Worm (Caenorhabditis elegans): ENCODE results near the gene ZK177.3.

ZK177.3 gene

ce11 chrII:5556431-5556830 lies 40.8 kb downstream of the ZK177.3 start, which contains the start of gene ins-11:
Gene ins-11, plus strand, starts transcription at chrII:5556731.
- no peak for TF ChIP-seq hrde-1 (tag; optimal IDR thresholded peaks at IDR 0.05; ENCODE audit: borderline replicate concordance)
- no peak for TF ChIP-seq K12H6.12 (tag; optimal IDR thresholded peaks at IDR 0.05)
- TF ChIP-seq zfh-2 (GFP tag; conservative IDR thresholded peaks at IDR 0.05), result no peak
- no peak for TF ChIP-seq hsf-1 (GFP tag; IDR thresholded peaks at IDR 0.05)
- no peak for TF ChIP-seq snpc-1.3 (tag; optimal IDR thresholded peaks at IDR 0.05; ENCODE audit: insufficient read depth)
- no peak for TF ChIP-seq B0019.2 (GFP tag; conservative IDR thresholded peaks at IDR 0.05)
- TF ChIP-seq fkh-3 (tag; optimal IDR thresholded peaks at IDR 0.05), result no peak
- no peak for TF ChIP-seq snpc-1.1 (tag; optimal IDR thresholded peaks at IDR 0.05; ENCODE audit: insufficient read depth)
- TF ChIP-seq lin-40 (tag; optimal IDR thresholded peaks at IDR 0.05), result no peak
- no peak for TF ChIP-seq mcd-1 (GFP tag; IDR thresholded peaks at IDR 0.05)
- TF ChIP-seq ZK185.1 (tag; optimal IDR thresholded peaks at IDR 0.05; ENCODE audit: poor library complexity, severe bottlenecking), result no peak

ce11 chrII:5557134-5557533 lies 41.5 kb downstream of the ZK177.3 start:
- TF ChIP-seq nhr-80 (tag; optimal IDR thresholded peaks at IDR 0.05) (peak; percentile 55), Y53F4B.3 (GFP tag; IDR thresholded peaks at IDR 0.05) (no peak), snpc-4 (GFP tag; optimal IDR thresholded peaks at IDR 0.05) (no peak), snpc-4 (tag; optimal IDR thresholded peaks at IDR 0.05) (peak in 1 of 4 experiments; percentile 7)

- TF ChIP-seq ceh-27 (GFP tag; optimal IDR thresholded peaks at IDR 0.05), result no peak
- TF ChIP-seq nhr-120 (GFP tag; IDR thresholded peaks at IDR 0.05), result no peak
- TF ChIP-seq F22D6.2 (tag; optimal IDR thresholded peaks at IDR 0.05), result no peak
- TF ChIP-seq madf-10 (tag; optimal IDR thresholded peaks at IDR 0.05), result no peak
- no peak for TF ChIP-seq attf-6 (GFP tag; IDR thresholded peaks at IDR 0.05)
- TF ChIP-seq mel-28 (tag; optimal IDR thresholded peaks at IDR 0.05; ENCODE audit: borderline replicate concordance), result no peak
- TF ChIP-seq F49E8.2 (tag; optimal IDR thresholded peaks at IDR 0.05; ENCODE audit: insufficient read depth), result no peak
- TF ChIP-seq sptf-2 (GFP tag; optimal IDR thresholded peaks at IDR 0.05), result no peak
- no peak for TF ChIP-seq gei-17 (GFP tag; optimal IDR thresholded peaks at IDR 0.05)
- TF ChIP-seq akir-1 (GFP tag; optimal IDR thresholded peaks at IDR 0.05), result no peak
Measured at ce11 chrII:5561392-5561791, 45.8 kb downstream of the ZK177.3 start, which contains the start of gene C17C3.3. Gene C17C3.3, plus strand, starts transcription at chrII:5561737.

ce11 chrII:5565082-5565623 lies 49.5 kb downstream of the ZK177.3 start:
- TF ChIP-seq pbrm-1 (GFP tag; IDR thresholded peaks at IDR 0.05) (peak; percentile 72; the same call in 1 of the 2 replicates), nfyb-1 (GFP tag; IDR thresholded peaks at IDR 0.05) (0 out of 2 replicates have a peak, but pooled peaks have one; percentile 41), snpc-1.1 (tag; optimal IDR thresholded peaks at IDR 0.05; ENCODE audit: insufficient read depth) (peak; percentile 80), cebp-2 (GFP tag; IDR thresholded peaks at IDR 0.05) (0 out of 2 replicates have a peak, but pooled peaks have one; percentile 50), lin-26 (GFP tag; IDR thresholded peaks at IDR 0.05) (0 out of 2 replicates have a peak, but pooled peaks have one; percentile 56), attf-6 (GFP tag; IDR thresholded peaks at IDR 0.05) (peak; percentile 82; the same call in 1 of the 2 replicates), ceh-100 (GFP tag; IDR thresholded peaks at IDR 0.05) (no peak), hmg-1.2 (GFP tag; IDR thresholded peaks at IDR 0.05) (peak; percentile 74), lir-1 (GFP tag; conservative IDR thresholded peaks at IDR 0.05) (no peak), ccch-3 (GFP tag; optimal IDR thresholded peaks at IDR 0.05) (no peak), B0261.1 (tag; optimal IDR thresholded peaks at IDR 0.05) (no peak), hmg-20 (GFP tag; IDR thresholded peaks at IDR 0.05) (no peak), snpc-4 (GFP tag; optimal IDR thresholded peaks at IDR 0.05) (no peak), snpc-4 (tag; optimal IDR thresholded peaks at IDR 0.05) (peak in 2 of 4 experiments; percentile 75 to 91)
